Fruit fly (Drosophila melanogaster): ENCODE measurements around the gene CG18789.

The CG18789 gene

DNA sequence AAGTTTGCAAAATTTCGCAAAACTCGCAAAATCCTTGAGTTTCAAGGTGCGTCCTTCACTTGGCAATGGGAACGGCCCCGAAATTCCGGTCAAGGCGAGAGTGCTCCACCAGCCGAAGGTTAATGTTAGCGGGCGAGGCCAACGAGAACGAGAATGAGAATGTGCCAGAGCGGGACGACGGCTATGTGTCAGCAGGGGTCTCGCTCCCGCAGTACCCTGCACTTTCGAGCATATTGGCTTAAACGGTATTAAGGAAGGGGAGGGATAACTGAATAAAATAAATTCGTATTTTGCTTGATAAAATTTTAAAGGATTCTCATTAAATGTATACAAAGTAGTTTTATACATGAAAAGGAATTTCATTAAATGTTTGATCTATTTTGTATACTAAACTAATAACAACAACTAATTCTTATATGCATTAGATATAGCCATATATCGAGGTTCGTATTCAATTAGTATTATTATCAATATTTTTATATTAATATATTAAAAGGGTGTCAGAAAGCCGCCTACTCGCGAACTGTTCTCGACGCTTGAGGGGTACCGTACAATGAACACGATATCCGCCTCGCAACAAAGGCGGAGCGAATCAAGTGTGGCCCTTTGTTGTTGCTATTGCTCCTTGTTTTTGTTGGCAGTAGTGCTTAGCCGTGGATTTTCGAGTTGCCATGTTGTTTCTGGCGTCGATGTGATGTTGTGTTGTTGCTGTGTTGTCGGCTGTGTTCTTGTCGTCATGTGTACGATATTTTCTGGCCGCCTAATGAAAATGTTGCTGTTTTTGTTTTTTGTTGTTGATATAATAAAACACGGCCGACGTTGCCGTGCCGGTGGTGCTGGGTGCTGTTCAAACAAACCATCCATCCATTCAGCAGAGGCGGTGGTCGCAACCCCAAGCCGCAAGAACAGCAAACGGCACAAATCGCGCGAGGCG, 11.4 kb upstream of the CG18789 start (continued):
- TF ChIP-seq hb (GFP tag; IDR thresholded peaks at IDR 0.05; ENCODE audit: partially characterized antibody) (no peak), CG16863 (GFP tag; optimal IDR thresholded peaks at IDR 0.05) (peak; percentile 71), CG6272 (GFP tag; IDR thresholded peaks at IDR 0.05) (peak; percentile 74), HmgZ (tag; optimal IDR thresholded peaks at IDR 0.05) (no peak), her (GFP tag; optimal IDR thresholded peaks at IDR 0.05) (peak; percentile 30), nerfin-1 (tag; optimal IDR thresholded peaks at IDR 0.05) (peak; percentile 92), CG14965 (GFP tag; optimal IDR thresholded peaks at IDR 0.05; ENCODE audit: borderline replicate concordance) (peak; percentile 12), CG10321 (GFP tag; IDR thresholded peaks at IDR 0.05) (no peak), Ptx1 (GFP tag; IDR thresholded peaks at IDR 0.05) (no peak), gem (tag; optimal IDR thresholded peaks at IDR 0.05) (peak; percentile 99), Rx (GFP tag; IDR thresholded peaks at IDR 0.05) (no peak), exex (tag; optimal IDR thresholded peaks at IDR 0.05) (peak; percentile 75), CG6813 (GFP tag; optimal IDR thresholded peaks at IDR 0.05) (peak; percentile 92)

DNA sequence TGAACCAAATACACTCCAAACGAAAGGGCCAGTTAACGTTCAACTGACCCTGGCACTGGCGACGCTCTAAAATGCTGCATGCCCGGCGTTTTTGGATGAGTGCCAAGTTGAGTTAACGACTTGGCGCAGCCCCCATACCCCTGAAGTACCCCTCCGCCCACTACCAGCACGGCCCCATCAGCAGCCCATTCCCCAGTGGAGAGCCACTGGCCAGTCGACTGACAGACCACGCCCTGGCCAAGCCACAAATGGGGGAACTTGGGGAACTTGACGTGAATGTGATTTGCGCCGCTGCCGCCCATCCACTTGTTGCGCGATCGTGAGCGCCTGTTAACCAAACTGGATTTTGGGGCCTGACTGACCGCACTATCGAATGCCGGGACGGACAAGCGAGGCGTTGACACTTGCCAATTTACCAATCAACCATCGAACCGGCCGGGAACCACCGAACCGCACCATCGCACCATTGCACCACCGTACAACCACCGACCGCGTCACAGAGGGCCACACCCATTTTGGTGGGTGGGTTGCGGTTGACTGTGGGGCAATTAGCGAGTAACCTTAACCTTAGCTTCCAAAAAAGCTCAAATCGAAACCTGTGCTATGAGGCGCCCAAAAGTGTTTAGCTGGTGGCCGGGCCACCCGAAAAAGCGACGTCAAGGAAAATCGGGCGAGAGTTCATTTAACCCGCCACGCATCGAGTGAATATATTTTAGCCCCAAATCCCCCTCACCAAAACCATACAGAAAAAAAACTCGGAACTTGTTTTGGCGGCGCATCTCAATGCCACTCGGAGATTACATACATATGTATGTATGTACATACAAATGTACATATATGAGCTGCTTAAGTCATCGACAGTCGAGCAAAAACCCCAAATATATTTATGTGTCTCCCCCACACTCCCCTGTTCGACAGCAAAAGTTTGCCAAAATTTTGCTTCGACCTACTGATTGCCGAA, 10.5 kb upstream of the CG18789 start:
- TF ChIP-seq CG5180 (GFP tag; optimal IDR thresholded peaks at IDR 0.05) (peak; percentile 36), caup (GFP tag; optimal IDR thresholded peaks at IDR 0.05; ENCODE audit: severe bottlenecking) (peak; percentile 16), ftz-f1 (GFP tag; optimal IDR thresholded peaks at IDR 0.05) (peak; percentile 13), CG12769 (tag; optimal IDR thresholded peaks at IDR 0.05) (peak; percentile 100), sr (GFP tag; IDR thresholded peaks at IDR 0.05) (no peak), Xbp1 (GFP tag; optimal IDR thresholded peaks at IDR 0.05) (no peak), nau (GFP tag; optimal IDR thresholded peaks at IDR 0.05) (no peak), B-H2 (GFP tag; optimal IDR thresholded peaks at IDR 0.05) (peak; percentile 17), sens (GFP tag) (no peak), mirr (GFP tag; optimal IDR thresholded peaks at IDR 0.05) (peak; percentile 71), cwo (GFP tag; optimal IDR thresholded peaks at IDR 0.05) (peak; percentile 84), CG2875 (GFP tag; optimal IDR thresholded peaks at IDR 0.05) (no peak), Hr78 (GFP tag; optimal IDR thresholded peaks at IDR 0.05) (peak in 1 of 2 experiments; percentile 99), CG4617 (GFP tag; optimal IDR thresholded peaks at IDR 0.05; ENCODE audit: borderline replicate concordance) (no peak), zfh2 (GFP tag; optimal IDR thresholded peaks at IDR 0.05) (no peak), CG13894 (tag; optimal IDR thresholded peaks at IDR 0.05) (peak; percentile 86), Lhr (GFP tag; optimal IDR thresholded peaks at IDR 0.05) (peak; percentile 28), Med (GFP tag) (peak; percentile 84), odd (GFP tag; optimal IDR thresholded peaks at IDR 0.05) (no peak), CG8388 (GFP tag; optimal IDR thresholded peaks at IDR 0.05) (no peak), sqz (GFP tag; optimal IDR thresholded peaks at IDR 0.05) (peak; percentile 92), pros (GFP tag; optimal IDR thresholded peaks at IDR 0.05) (peak; percentile 50), CG34376 (GFP tag; optimal IDR thresholded peaks at IDR 0.05) (peak; percentile 47), NfI (GFP tag; optimal IDR thresholded peaks at IDR 0.05) (peak; percentile 87), Vsx1 (GFP tag; optimal IDR thresholded peaks at IDR 0.05) (peak; percentile 86), CG1832 (GFP tag; optimal IDR thresholded peaks at IDR 0.05) (peak; percentile 15), kah (GFP tag; optimal IDR thresholded peaks at IDR 0.05) (peak; percentile 93), run (tag; optimal IDR thresholded peaks at IDR 0.05) (peak; percentile 97), exex (tag; optimal IDR thresholded peaks at IDR 0.05) (peak; percentile 61), Deaf1 (tag; optimal IDR thresholded peaks at IDR 0.05) (peak; percentile 10), lab (GFP tag; optimal IDR thresholded peaks at IDR 0.05) (peak; percentile 14)
